Worm (Caenorhabditis elegans) whole organism, L3 larva: ENCODE data around the gene F32E10.9.
A peak's percentile ranks its signal among the peaks of the same experiment; 100 is the strongest.

Experiments used
- R02D3.7 ChIP-seq: fragments of 150-350 bp; optimal IDR thresholded peaks from 2 replicates; lab custom pipeline; 2014; ENCODE audit warnings: missing biosample characterization, missing genetic modification characterization
- ZK546.5 ChIP-seq: sonication (generic microtip); optimal IDR thresholded peaks from 2 replicates; lab custom pipeline; 2017; ENCODE audit warnings: missing biosample characterization, missing genetic modification characterization
- aly-2 ChIP-seq: fragments of 150-350 bp; optimal IDR thresholded peaks from 2 replicates; lab custom pipeline; 2014; ENCODE audit warnings: missing biosample characterization, missing genetic modification characterization
- ama-1 ChIP-seq: fragments of 150-350 bp; optimal IDR thresholded peaks from 2 replicates; lab custom pipeline; 2018
- ceh-16 ChIP-seq: sonication (generic microtip); optimal IDR thresholded peaks from 2 replicates; lab custom pipeline; 2017; ENCODE audit warnings: missing biosample characterization, missing genetic modification characterization
- ceh-28 ChIP-seq: fragments of 150-350 bp; optimal IDR thresholded peaks from 2 replicates; lab custom pipeline; 2014; ENCODE audit warnings: missing biosample characterization, missing genetic modification reagents, missing genetic modification characterization
- ceh-82 ChIP-seq: fragments of 150-350 bp; optimal IDR thresholded peaks from 2 replicates; lab custom pipeline; 2014; ENCODE audit warnings: missing biosample characterization, missing genetic modification characterization
- ceh-9 ChIP-seq: sonication (generic microtip); optimal IDR thresholded peaks from 2 replicates; lab custom pipeline; 2018; ENCODE audit warnings: missing biosample characterization, missing genetic modification characterization
- daf-12 ChIP-seq: fragments of 150-350 bp; optimal IDR thresholded peaks from 2 replicates; lab custom pipeline; 2014; ENCODE audit warnings: missing biosample characterization, missing genetic modification reagents, missing genetic modification characterization
- egl-5 ChIP-seq: fragments of 150-350 bp; optimal IDR thresholded peaks from 2 replicates; lab custom pipeline; 2017; ENCODE audit warnings: missing biosample characterization, missing genetic modification reagents, missing genetic modification characterization, inconsistent platforms
- elt-1 ChIP-seq: fragments of 150-350 bp; optimal IDR thresholded peaks from 2 replicates; lab custom pipeline; 2014; ENCODE audit warnings: missing biosample characterization, missing genetic modification characterization
- elt-2 ChIP-seq: sonication (generic microtip); optimal IDR thresholded peaks from 2 replicates; lab custom pipeline; 2016; ENCODE audit warnings: missing genetic modification reagents, mild to moderate bottlenecking, missing genetic modification characterization, missing compliant biosample characterization
- elt-3 ChIP-seq, 3 experiments: fragments of 150-350 bp in 1 of 3; sonication (generic microtip) in 2 of 3; optimal IDR thresholded peaks; 2 replicates in 2 of 3; 4 replicates in 1 of 3; lab custom pipeline; 2014 to 2017; ENCODE audit warnings: missing biosample characterization in 3 of 3, missing genetic modification characterization in 3 of 3
- fkh-10 ChIP-seq: sonication (generic microtip); optimal IDR thresholded peaks from 2 replicates; lab custom pipeline; 2017; ENCODE audit warnings: missing biosample characterization, missing genetic modification reagents, missing genetic modification characterization
- fkh-2 ChIP-seq: fragments of 150-350 bp; optimal IDR thresholded peaks from 2 replicates; lab custom pipeline; 2014; ENCODE audit warnings: missing biosample characterization, missing genetic modification reagents, missing genetic modification characterization
- fos-1 ChIP-seq: fragments of 150-350 bp; optimal IDR thresholded peaks from 2 replicates; lab custom pipeline; 2014; ENCODE audit warnings: missing biosample characterization, missing genetic modification characterization
- hmg-11 ChIP-seq: sonication (generic microtip); optimal IDR thresholded peaks from 2 replicates; lab custom pipeline; 2016; ENCODE audit warnings: missing genetic modification characterization, missing compliant biosample characterization
- jun-1 ChIP-seq: fragments of 150-350 bp; optimal IDR thresholded peaks from 2 replicates; lab custom pipeline; 2014; ENCODE audit warnings: missing biosample characterization, missing genetic modification reagents, missing genetic modification characterization
- lin-15B ChIP-seq: fragments of 150-350 bp; optimal IDR thresholded peaks from 2 replicates; lab custom pipeline; 2014; ENCODE audit warnings: missing biosample characterization, missing genetic modification characterization
- lin-39 ChIP-seq: fragments of 150-350 bp; optimal IDR thresholded peaks from 2 replicates; lab custom pipeline; 2018; ENCODE audit warnings: missing biosample characterization, missing genetic modification reagents, missing genetic modification characterization
- mdl-1 ChIP-seq: fragments of 150-350 bp; optimal IDR thresholded peaks from 2 replicates; lab custom pipeline; 2014; ENCODE audit warnings: missing biosample characterization, missing genetic modification characterization
- mml-1 ChIP-seq: fragments of 150-350 bp; sonication (generic microtip); optimal IDR thresholded peaks from 3 replicates; lab custom pipeline; 2014; ENCODE audit warnings: missing biosample characterization, missing genetic modification characterization
- nfya-1 ChIP-seq: sonication (generic microtip); optimal IDR thresholded peaks from 2 replicates; lab custom pipeline; 2017; ENCODE audit warnings: missing genetic modification characterization, mild to moderate bottlenecking, missing compliant biosample characterization, antibody characterized with exemption, moderate library complexity; ENCODE audit not compliant: insufficient read depth
- nhr-11 ChIP-seq: fragments of 150-350 bp; optimal IDR thresholded peaks from 2 replicates; lab custom pipeline; 2014; ENCODE audit warnings: missing biosample characterization, missing genetic modification characterization
- nhr-23 ChIP-seq: fragments of 150-350 bp; optimal IDR thresholded peaks from 2 replicates; lab custom pipeline; 2014; ENCODE audit warnings: missing biosample characterization, missing genetic modification reagents, missing genetic modification characterization
- nhr-237 ChIP-seq: fragments of 150-350 bp; optimal IDR thresholded peaks from 2 replicates; lab custom pipeline; 2014; ENCODE audit warnings: missing biosample characterization, missing genetic modification characterization
- nhr-28 ChIP-seq: fragments of 150-350 bp; optimal IDR thresholded peaks from 2 replicates; lab custom pipeline; 2014; ENCODE audit warnings: missing biosample characterization, missing genetic modification characterization
- nhr-43 ChIP-seq: sonication (generic microtip); optimal IDR thresholded peaks from 2 replicates; lab custom pipeline; 2016; ENCODE audit warnings: mild to moderate bottlenecking, missing genetic modification characterization, missing compliant biosample characterization; ENCODE audit not compliant: poor library complexity, severe bottlenecking
- nhr-67 ChIP-seq: fragments of 150-350 bp; optimal IDR thresholded peaks from 2 replicates; lab custom pipeline; 2014; ENCODE audit warnings: missing biosample characterization, missing genetic modification characterization
- nhr-76 ChIP-seq: fragments of 150-350 bp; sonication (generic microtip); optimal IDR thresholded peaks from 5 replicates; lab custom pipeline; 2014; ENCODE audit warnings: missing biosample characterization, missing genetic modification characterization
- nhr-77 ChIP-seq: fragments of 150-350 bp; optimal IDR thresholded peaks from 2 replicates; lab custom pipeline; 2014; ENCODE audit warnings: missing biosample characterization, missing genetic modification characterization
- pha-4 ChIP-seq: fragments of 150-350 bp; optimal IDR thresholded peaks from 2 replicates; lab custom pipeline; 2014; ENCODE audit warnings: missing biosample characterization, missing genetic modification reagents, missing genetic modification characterization
- pqm-1 ChIP-seq: fragments of 150-350 bp; optimal IDR thresholded peaks from 2 replicates; lab custom pipeline; 2017; ENCODE audit warnings: missing biosample characterization, missing genetic modification characterization, inconsistent platforms
- sea-2 ChIP-seq: fragments of 150-350 bp; sonication (generic microtip); optimal IDR thresholded peaks from 4 replicates; lab custom pipeline; 2014; ENCODE audit warnings: missing biosample characterization, missing genetic modification reagents, missing genetic modification characterization
- skn-1 ChIP-seq: fragments of 150-350 bp; optimal IDR thresholded peaks from 2 replicates; lab custom pipeline; 2014; ENCODE audit warnings: missing biosample characterization, missing genetic modification characterization
- snpc-4 ChIP-seq: fragments of 150-350 bp; optimal IDR thresholded peaks from 2 replicates; lab custom pipeline; 2014; ENCODE audit warnings: missing biosample characterization, missing genetic modification characterization
- tbx-2 ChIP-seq: sonication (generic microtip); optimal IDR thresholded peaks from 2 replicates; lab custom pipeline; 2016; ENCODE audit warnings: mild to moderate bottlenecking, missing genetic modification characterization, missing compliant biosample characterization
- unc-39 ChIP-seq: sonication (generic microtip); optimal IDR thresholded peaks from 4 replicates; lab custom pipeline; 2017; ENCODE audit warnings: missing biosample characterization, missing genetic modification characterization
- unc-62 ChIP-seq: fragments of 150-350 bp; sonication (generic microtip); optimal IDR thresholded peaks from 4 replicates; lab custom pipeline; 2014; ENCODE audit warnings: missing biosample characterization, missing genetic modification reagents, missing genetic modification characterization
- zag-1 ChIP-seq: fragments of 150-350 bp; optimal IDR thresholded peaks from 2 replicates; lab custom pipeline; 2014; ENCODE audit warnings: missing biosample characterization, missing genetic modification characterization
- ztf-11 ChIP-seq: fragments of 150-350 bp; optimal IDR thresholded peaks from 2 replicates; lab custom pipeline; 2014; ENCODE audit warnings: missing biosample characterization, missing genetic modification characterization

F32E10.9 gene

ce11 chrIV:7556265-7556866 lies 7.4 kb downstream of the F32E10.9 start, which contains the start of the genes F49E8.7, F49E8.8 and nprl-2:
Gene F49E8.7, minus strand, starts transcription at chrIV:7556365.
Gene F49E8.8, plus strand, starts transcription at chrIV:7556637.
Gene nprl-2, plus strand, starts transcription at chrIV:7556816.
- no peak for TF ChIP-seq nhr-76
- TF ChIP-seq pha-4 (tag; lab: Kevin White, UChicago): peak; percentile 32

DNA sequence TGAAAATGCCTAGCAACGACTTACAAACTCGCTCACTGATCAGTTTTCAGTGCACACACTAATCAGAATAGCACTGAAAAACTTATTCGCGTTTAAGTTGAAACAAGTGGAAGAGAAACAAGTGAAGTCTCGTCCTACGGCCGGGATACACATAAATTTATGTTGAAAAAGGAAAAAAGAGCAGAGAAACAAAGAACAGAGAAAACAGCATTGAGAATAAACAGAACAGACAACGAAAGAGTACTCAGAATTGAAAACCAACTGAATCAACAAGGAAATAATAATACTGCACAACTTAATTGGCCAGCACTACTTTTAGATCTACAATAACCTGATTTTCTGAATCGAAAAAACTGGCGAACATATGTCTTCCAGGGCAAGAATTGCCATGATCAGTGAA lies 9.4 kb downstream of the F32E10.9 start, which contains the start of gene F49E8.6:
TSS of gene F49E8.6 (minus strand) at position 317 of the 400 bp plus-strand sequence.
- TF ChIP-seq nfya-1 (tag; lab: Kevin White, UChicago) (peak; percentile 6), unc-39 (tag; lab: Kevin White, UChicago) (no peak), nhr-11 (tag; lab: Kevin White, UChicago) (no peak), unc-62 (GFP tag; lab: Kevin White, UChicago) (no peak), pha-4 (tag; lab: Kevin White, UChicago) (peak; percentile 57), egl-5 (tag; lab: Kevin White, UChicago) (no peak), mml-1 (tag; lab: Kevin White, UChicago) (no peak)

DNA sequence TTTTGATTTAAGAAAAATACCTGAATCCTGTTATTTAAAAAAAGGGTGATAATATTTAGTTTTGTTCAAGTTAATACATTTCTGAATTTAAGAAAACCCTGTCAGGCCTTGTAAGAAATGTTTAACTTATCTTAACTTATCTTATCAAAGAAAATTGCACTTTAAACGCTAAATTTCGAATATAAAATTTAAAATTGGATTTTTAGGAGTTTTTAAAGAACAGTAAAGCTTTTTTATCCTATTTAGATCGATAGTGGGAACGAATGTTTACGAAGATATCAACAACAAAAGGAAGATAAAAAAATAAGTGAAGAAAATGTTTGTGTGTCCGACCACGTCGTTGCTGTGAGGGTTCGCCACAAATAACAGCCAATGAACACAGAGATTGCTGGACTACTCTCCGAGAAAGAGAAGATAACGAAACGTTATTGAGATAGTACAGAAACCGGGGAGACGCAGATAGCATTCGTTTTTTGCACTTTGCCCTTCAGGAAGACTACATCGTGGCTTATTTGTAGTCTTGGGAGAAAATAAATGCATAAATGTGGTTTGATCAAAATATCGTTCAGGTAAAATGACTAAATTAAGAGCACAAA lies 10.7 kb downstream of the F32E10.9 start, which contains the start of gene dif-1:
TSS of gene dif-1 (minus strand) at position 51 of the 596 bp plus-strand sequence.
- TF ChIP-seq ztf-11 (tag; lab: Kevin White, UChicago) (no peak), ama-1 (lab: Kevin White, UChicago) (peak; percentile 59), nhr-43 (no peak), ceh-9 (no peak), ceh-16 (no peak), zag-1 (tag; lab: Kevin White, UChicago) (no peak), nhr-77 (tag; lab: Kevin White, UChicago) (no peak), elt-2 (tag; lab: Kevin White, UChicago) (peak; percentile 83), unc-62 (GFP tag; lab: Kevin White, UChicago) (no peak), ceh-28 (tag; lab: Kevin White, UChicago) (peak; percentile 26), ceh-82 (no peak), fos-1 (tag; lab: Kevin White, UChicago) (no peak), elt-1 (no peak), nhr-237 (no peak), R02D3.7 (tag; lab: Kevin White, UChicago) (no peak), nfya-1 (tag; lab: Kevin White, UChicago) (peak; percentile 93), aly-2 (tag; lab: Kevin White, UChicago) (no peak), fkh-10 (no peak), elt-3 (tag; optimal IDR thresholded peaks at IDR 0.05; lab: Kevin White, UChicago) (no peak), mdl-1 (tag; lab: Kevin White, UChicago) (no peak), lin-15B (no peak), pha-4 (tag; lab: Kevin White, UChicago) (peak; percentile 55), nhr-23 (tag; lab: Kevin White, UChicago) (no peak), pqm-1 (tag; lab: Kevin White, UChicago) (peak; percentile 70), jun-1 (peak; percentile 65), fkh-2 (tag; lab: Kevin White, UChicago) (no peak), hmg-11 (tag; lab: Kevin White, UChicago) (no peak), tbx-2 (tag; lab: Kevin White, UChicago) (no peak), sea-2 (GFP tag; lab: Kevin White, UChicago) (no peak), nhr-28 (no peak), daf-12 (tag; lab: Kevin White, UChicago) (no peak), lin-39 (no peak), nhr-67 (no peak), snpc-4 (tag; lab: Kevin White, UChicago) (peak; percentile 41), nhr-11 (tag; lab: Kevin White, UChicago) (no peak), ZK546.5 (tag; lab: Kevin White, UChicago) (no peak), nhr-76 (no peak), skn-1 (tag; lab: Kevin White, UChicago) (peak; percentile 21)
- TF ChIP-seq, all 47 proteins: peak for 9
